Worm (Caenorhabditis elegans) whole organism, late embryonic: ENCODE measurements around the gene col-111.

ENCODE experiments used
- Y22D7AL.16 ChIP-seq: sonication (generic microtip); optimal IDR thresholded peaks from 2 replicates; lab custom pipeline; 2016; ENCODE audit warnings: missing genetic modification characterization, missing compliant biosample characterization
- ceh-30 ChIP-seq: fragments of 150-350 bp; optimal IDR thresholded peaks from 2 replicates; lab custom pipeline; 2014; ENCODE audit warnings: missing biosample characterization, missing genetic modification characterization
- che-1 ChIP-seq: sonication (generic microtip); optimal IDR thresholded peaks from 2 replicates; lab custom pipeline; 2016; ENCODE audit warnings: mild to moderate bottlenecking, missing genetic modification characterization, missing compliant biosample characterization
- dmd-4 ChIP-seq: sonication (generic microtip); optimal IDR thresholded peaks from 2 replicates; lab custom pipeline; 2016; ENCODE audit warnings: borderline replicate concordance, missing genetic modification characterization, missing compliant biosample characterization
- sdc-2 ChIP-seq: sonication (generic microtip); optimal IDR thresholded peaks from 2 replicates; lab custom pipeline; 2016; ENCODE audit warnings: missing genotype, missing genetic modification characterization, missing compliant biosample characterization
- syd-9 ChIP-seq: sonication (generic microtip); optimal IDR thresholded peaks from 2 replicates; lab custom pipeline; 2016; ENCODE audit warnings: mild to moderate bottlenecking, missing genetic modification characterization, moderate library complexity, missing compliant biosample characterization
- unc-42 ChIP-seq: sonication (generic microtip); optimal IDR thresholded peaks from 2 replicates; lab custom pipeline; 2016; ENCODE audit warnings: missing genotype, missing genetic modification characterization, missing compliant biosample characterization
- ztf-16 ChIP-seq: sonication (generic microtip); optimal IDR thresholded peaks from 2 replicates; lab custom pipeline; 2017; ENCODE audit warnings: missing genetic modification characterization, missing compliant biosample characterization

ce11 chrIV:4649460-4649859, 8.3 kb downstream of the col-111 start, which contains the start of gene F29B9.7:
- no peak for TF ChIP-seq ztf-16 (tag; lab: Kevin White, UChicago)
- no peak for TF ChIP-seq sdc-2 (tag; lab: Kevin White, UChicago)
- TF ChIP-seq unc-42 (tag; lab: Kevin White, UChicago) = no peak
- TF ChIP-seq che-1 (tag; lab: Kevin White, UChicago) = no peak
- no peak for TF ChIP-seq dmd-4
- TF ChIP-seq syd-9 (tag; lab: Kevin White, UChicago) = no peak
- TF ChIP-seq Y22D7AL.16 = no peak
- TF ChIP-seq ceh-30 = no peak
